Worm (Caenorhabditis elegans) whole organism, L4 larva: ENCODE measurements around the gene srsx-27.

Experiments
- D1046.2 ChIP-seq: fragments of 200-800 bp; sonication (Bioruptor generic); IDR thresholded peaks from 2 replicates; pipeline ENCODE4 v1.3.6; 2022; ENCODE audit warnings: missing genetic modification characterization, missing compliant biosample characterization
- F37D6.2 ChIP-seq: sonication (generic microtip); optimal IDR thresholded peaks from 2 replicates; lab custom pipeline; 2016; ENCODE audit warnings: mild to moderate bottlenecking, missing genetic modification characterization, missing compliant biosample characterization
- F44E2.7 ChIP-seq: fragments of 200-800 bp; sonication (Bioruptor generic); IDR thresholded peaks from 2 replicates; pipeline ENCODE4 v2.1.2; 2022; ENCODE audit warnings: missing genetic modification characterization, missing compliant biosample characterization
- F49E8.2 ChIP-seq: sonication (generic microtip); optimal IDR thresholded peaks from 2 replicates; lab custom pipeline; 2016; ENCODE audit warnings: missing compliant biosample characterization, mild to moderate bottlenecking, missing genetic modification characterization, borderline replicate concordance
- Y48G9A.11 ChIP-seq: fragments of 200-800 bp; sonication (Bioruptor generic); IDR thresholded peaks from 2 replicates; pipeline ENCODE4 v1.3.6; 2022; ENCODE audit warnings: missing genetic modification reagents, missing genetic modification characterization, missing compliant biosample characterization
- Y75B8A.6 ChIP-seq: fragments of 200-800 bp; sonication (Bioruptor generic); IDR thresholded peaks from 2 replicates; pipeline ENCODE4 v1.3.6; 2022; ENCODE audit warnings: missing genetic modification reagents, missing genetic modification characterization, missing compliant biosample characterization
- aha-1 ChIP-seq: fragments of 150-350 bp; peaks from one replicate; lab custom pipeline; 2014; ENCODE audit warnings: missing biosample characterization, missing genetic modification characterization
- arid-1 ChIP-seq: fragments of 200-800 bp; sonication (Bioruptor generic); conservative IDR thresholded peaks from 2 replicates; pipeline ENCODE4 v1.3.6; 2022; ENCODE audit warnings: missing genetic modification reagents, missing genetic modification characterization, missing compliant biosample characterization
- attf-4 ChIP-seq: sonication (generic microtip); optimal IDR thresholded peaks from 3 replicates; lab custom pipeline; 2017; ENCODE audit warnings: missing biosample characterization, missing genetic modification characterization
- cey-2 ChIP-seq: sonication (generic microtip); optimal IDR thresholded peaks from 3 replicates; lab custom pipeline; 2017; ENCODE audit warnings: missing genetic modification characterization, mild to moderate bottlenecking, missing compliant biosample characterization, antibody characterized with exemption, borderline replicate concordance; ENCODE audit not compliant: insufficient read depth
- ctbp-1 ChIP-seq: fragments of 200-800 bp; sonication (Bioruptor generic); IDR thresholded peaks from 2 replicates; pipeline ENCODE4 v1.3.6; 2022; ENCODE audit warnings: missing genetic modification reagents, missing genetic modification characterization, missing compliant biosample characterization
- daf-16 ChIP-seq, 3 experiments: sonication (generic microtip); optimal IDR thresholded peaks; 2 replicates each; lab custom pipeline; 2016 to 2017; ENCODE audit warnings: missing genetic modification characterization in 3 of 3, missing genetic modification reagents in 3 of 3, mild to moderate bottlenecking in 2 of 3, missing compliant biosample characterization in 2 of 3, missing biosample characterization in 1 of 3, moderate library complexity in 1 of 3
- dmd-8 ChIP-seq: fragments of 200-800 bp; sonication (Bioruptor generic); IDR thresholded peaks from 2 replicates; pipeline ENCODE4 v1.3.6; 2022; ENCODE audit warnings: missing genetic modification characterization, missing compliant biosample characterization
- duxl-1 ChIP-seq: sonication (generic microtip); optimal IDR thresholded peaks from 2 replicates; lab custom pipeline; 2016; ENCODE audit warnings: mild to moderate bottlenecking, missing genetic modification characterization, moderate library complexity, missing compliant biosample characterization; ENCODE audit not compliant: poor library complexity
- egl-27 ChIP-seq: sonication (generic microtip); optimal IDR thresholded peaks from 3 replicates; lab custom pipeline; 2017; ENCODE audit warnings: missing biosample characterization, missing genetic modification reagents, missing genetic modification characterization
- hmg-1.1 ChIP-seq: fragments of 200-800 bp; sonication (Bioruptor generic); IDR thresholded peaks from 2 replicates; pipeline ENCODE4 v1.3.6; 2022; ENCODE audit warnings: missing genetic modification reagents, missing genetic modification characterization, missing compliant biosample characterization
- jun-1 ChIP-seq: fragments of 150-350 bp; optimal IDR thresholded peaks from 2 replicates; lab custom pipeline; 2014; ENCODE audit warnings: missing biosample characterization, missing genetic modification reagents, missing genetic modification characterization
- lin-13 ChIP-seq: fragments of 150-350 bp; optimal IDR thresholded peaks from 2 replicates; lab custom pipeline; 2014; ENCODE audit warnings: missing biosample characterization, missing genetic modification reagents, missing genetic modification characterization
- lir-3 ChIP-seq: sonication (generic microtip); optimal IDR thresholded peaks from 2 replicates; lab custom pipeline; 2016; ENCODE audit warnings: mild to moderate bottlenecking, missing genetic modification characterization, missing compliant biosample characterization
- madf-5 ChIP-seq, 2 experiments: fragments of 200-800 bp; sonication (Bioruptor generic); IDR thresholded peaks; 2 replicates each; pipeline ENCODE4 v1.3.6; 2022; ENCODE audit warnings: missing compliant biosample characterization in 2 of 2, missing genetic modification characterization in 2 of 2
- mdl-1 ChIP-seq, 2 experiments: fragments of 150-350 bp in 1 of 2; sonication (generic microtip) in 1 of 2; optimal IDR thresholded peaks; 2 replicates each; lab custom pipeline; 2014 to 2017; ENCODE audit warnings: missing biosample characterization in 2 of 2, missing genetic modification characterization in 2 of 2
- nhr-28 ChIP-seq: fragments of 150-350 bp; optimal IDR thresholded peaks from 2 replicates; lab custom pipeline; 2014; ENCODE audit warnings: missing biosample characterization, missing genetic modification characterization
- nhr-6 ChIP-seq: fragments of 150-350 bp; optimal IDR thresholded peaks from 2 replicates; lab custom pipeline; 2014; ENCODE audit warnings: missing biosample characterization, missing genetic modification characterization
- nhr-76 ChIP-seq: fragments of 150-350 bp; optimal IDR thresholded peaks from 2 replicates; lab custom pipeline; 2014; ENCODE audit warnings: missing biosample characterization, missing genetic modification characterization
- pqm-1 ChIP-seq: sonication (generic microtip); optimal IDR thresholded peaks from 2 replicates; lab custom pipeline; 2017; ENCODE audit warnings: missing biosample characterization, missing genetic modification characterization
- sdz-12 ChIP-seq: fragments of 200-800 bp; sonication (Bioruptor generic); optimal IDR thresholded peaks from 2 replicates; lab custom pipeline; 2018; ENCODE audit warnings: mild to moderate bottlenecking, missing genetic modification characterization, missing compliant biosample characterization
- snpc-4 ChIP-seq: fragments of 150-350 bp; optimal IDR thresholded peaks from 2 replicates; lab custom pipeline; 2014; ENCODE audit warnings: missing biosample characterization, missing genetic modification characterization
- tra-1 ChIP-seq: fragments of 200-800 bp; sonication (Bioruptor generic); IDR thresholded peaks from 2 replicates; pipeline ENCODE4 v1.3.6; 2022; ENCODE audit warnings: missing genetic modification reagents, missing genetic modification characterization, missing compliant biosample characterization
- unc-130 ChIP-seq: sonication (generic microtip); optimal IDR thresholded peaks from 2 replicates; lab custom pipeline; 2016; ENCODE audit warnings: missing genetic modification reagents, missing genetic modification characterization, missing compliant biosample characterization
- unc-62 ChIP-seq, 3 experiments: fragments of 150-350 bp in 1 of 3; sonication (generic microtip); optimal IDR thresholded peaks in 2 of 3; peaks in 1 of 3; 1 replicate in 1 of 3; 2 replicates in 2 of 3; lab custom pipeline; 2014 to 2017; ENCODE audit warnings: missing biosample characterization in 3 of 3, missing genetic modification characterization in 3 of 3, missing genetic modification reagents in 3 of 3, missing genotype in 1 of 3
- zip-2 ChIP-seq: fragments of 150-350 bp; optimal IDR thresholded peaks from 2 replicates; lab custom pipeline; 2014; ENCODE audit warnings: missing biosample characterization, missing genetic modification characterization
- ztf-11 ChIP-seq: fragments of 150-350 bp; optimal IDR thresholded peaks from 2 replicates; lab custom pipeline; 2014; ENCODE audit warnings: missing biosample characterization, missing genetic modification characterization
- ztf-7 ChIP-seq: fragments of 150-350 bp; optimal IDR thresholded peaks from 2 replicates; lab custom pipeline; 2014; ENCODE audit warnings: missing biosample characterization, missing genetic modification characterization

The srsx-27 gene

DNA sequence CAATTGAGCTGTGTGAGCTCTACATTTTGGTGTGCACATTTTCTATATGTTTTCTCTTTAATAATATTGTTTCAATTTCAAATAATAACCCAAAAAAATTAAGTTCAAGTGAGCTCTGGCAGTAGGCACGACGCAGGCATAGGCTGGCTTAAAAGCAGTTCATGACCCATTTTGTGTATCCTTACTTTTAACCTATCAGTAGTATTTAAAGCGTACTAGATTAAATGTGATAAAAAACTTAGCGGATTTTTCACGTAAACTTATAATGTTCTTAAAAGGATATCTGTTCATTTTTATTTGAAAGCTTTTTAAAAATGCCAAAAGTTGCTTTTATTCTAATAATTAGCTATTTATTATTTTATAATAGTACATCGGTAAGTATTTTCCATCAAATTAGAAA, 26.5 kb upstream of the srsx-27 start, which contains the start of gene C08B6.6:
C08B6.6 (plus strand) TSS at position 301 of the 400 bp plus-strand sequence.
- TF ChIP-seq aha-1 (tag; lab: Kevin White, UChicago): no peak
- TF ChIP-seq ctbp-1 (GFP tag; lab: Robert Waterston, UW): no peak
- TF ChIP-seq duxl-1 (tag; lab: Kevin White, UChicago): no peak
- TF ChIP-seq sdz-12 (GFP tag; lab: Kevin White, UChicago): no peak
- no peak for TF ChIP-seq mdl-1 (tag; optimal IDR thresholded peaks at IDR 0.05; lab: Kevin White, UChicago)
- no peak for TF ChIP-seq ztf-11
- no peak for TF ChIP-seq egl-27 (tag; lab: Kevin White, UChicago)
- TF ChIP-seq lin-13 (GFP tag; lab: Kevin White, UChicago): no peak

DNA sequence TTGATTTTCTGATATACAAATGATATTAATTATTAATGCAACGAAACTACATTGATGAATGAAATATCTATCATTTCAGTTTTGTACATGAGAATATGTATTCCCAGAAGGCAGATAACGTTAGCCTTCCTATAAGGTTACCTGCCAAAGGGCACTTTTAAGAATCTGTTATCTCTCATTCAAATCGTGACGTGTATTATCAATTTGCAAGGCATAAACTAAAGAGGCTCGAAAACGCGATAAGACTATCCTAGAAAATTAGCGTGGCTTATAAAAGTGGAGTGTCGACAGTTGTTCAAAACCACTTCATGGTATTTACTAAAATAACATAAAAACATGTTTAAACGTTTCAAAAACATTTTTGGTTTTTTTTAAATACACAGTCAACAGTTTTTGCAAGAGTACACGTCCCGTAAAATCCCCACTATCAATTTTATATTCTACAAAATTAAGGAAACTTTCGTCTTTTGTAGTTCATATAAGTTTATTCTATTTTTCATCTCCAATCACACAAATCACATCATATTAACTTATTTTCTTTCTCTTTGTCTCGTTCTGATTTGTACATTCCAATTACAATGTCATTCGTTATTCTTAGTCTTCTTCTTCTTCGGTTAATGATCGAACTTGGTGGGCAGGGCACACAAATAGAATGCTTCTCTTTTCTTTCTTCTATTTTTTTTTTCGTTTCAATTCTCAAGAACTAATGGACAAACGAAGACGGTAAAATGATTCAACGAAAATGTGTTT, 24.9 kb upstream of the srsx-27 start, which contains the start of gene C08B6.10:
C08B6.10 (plus strand) TSS at position 700 of the 750 bp plus-strand sequence.
- no peak for TF ChIP-seq madf-5 (GFP tag; IDR thresholded peaks at IDR 0.05; lab: Robert Waterston, UW)
- TF ChIP-seq Y48G9A.11: no peak
- no peak for TF ChIP-seq zip-2
- no peak for TF ChIP-seq daf-16 (GFP tag; optimal IDR thresholded peaks at IDR 0.05; lab: Kevin White, UChicago)
- TF ChIP-seq daf-16 (tag; optimal IDR thresholded peaks at IDR 0.05; lab: Kevin White, UChicago): peak; percentile 69
- peak in 1 of 2 experiments; percentile 83 for TF ChIP-seq unc-62 (GFP tag; optimal IDR thresholded peaks at IDR 0.05 in 1 of 2; lab: Kevin White, UChicago)
- TF ChIP-seq unc-62 (tag; optimal IDR thresholded peaks at IDR 0.05; lab: Kevin White, UChicago): no peak
- TF ChIP-seq snpc-4 (tag; lab: Kevin White, UChicago): no peak
- no peak for TF ChIP-seq cey-2 (tag; lab: Kevin White, UChicago)
- TF ChIP-seq pqm-1 (tag; lab: Kevin White, UChicago): peak; percentile 19
- TF ChIP-seq nhr-28 (tag; lab: Kevin White, UChicago): peak; percentile 21
- no peak for TF ChIP-seq D1046.2 (GFP tag; lab: Robert Waterston, UW)

DNA sequence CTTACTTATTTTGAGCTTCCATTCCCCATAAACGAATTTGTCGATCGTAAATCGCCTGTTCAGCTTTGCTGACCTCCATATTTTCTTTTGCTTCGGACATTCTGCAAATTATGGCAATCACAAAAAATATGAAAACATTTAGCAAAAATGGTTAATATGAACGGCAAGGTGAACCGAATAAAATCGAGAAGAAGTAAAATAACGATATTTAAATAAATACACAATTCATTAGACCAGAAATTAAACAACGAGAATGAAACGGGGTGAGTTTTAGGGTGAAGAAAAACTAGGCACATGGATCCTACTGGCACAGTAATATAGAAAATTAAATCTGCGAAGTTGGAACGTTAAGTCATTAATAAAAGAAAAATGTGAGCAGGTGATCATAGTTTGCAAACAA, 19.6 kb upstream of the srsx-27 start, which contains the start of gene aos-1:
aos-1 (minus strand) TSS at position 101 of the 400 bp plus-strand sequence.
- TF ChIP-seq lir-3 (no peak), F37D6.2 (tag; lab: Kevin White, UChicago) (no peak), F49E8.2 (tag; lab: Kevin White, UChicago) (no peak), tra-1 (no peak), ztf-11 (no peak), hmg-1.1 (no peak), nhr-6 (tag; lab: Kevin White, UChicago) (no peak), unc-130 (GFP tag; lab: Kevin White, UChicago) (no peak), F44E2.7 (GFP tag; lab: Robert Waterston, UW) (no peak), Y75B8A.6 (GFP tag; lab: Robert Waterston, UW) (no peak), arid-1 (no peak), ztf-7 (tag; lab: Kevin White, UChicago) (no peak), mdl-1 (tag; optimal IDR thresholded peaks at IDR 0.05; lab: Kevin White, UChicago) (no peak)

DNA sequence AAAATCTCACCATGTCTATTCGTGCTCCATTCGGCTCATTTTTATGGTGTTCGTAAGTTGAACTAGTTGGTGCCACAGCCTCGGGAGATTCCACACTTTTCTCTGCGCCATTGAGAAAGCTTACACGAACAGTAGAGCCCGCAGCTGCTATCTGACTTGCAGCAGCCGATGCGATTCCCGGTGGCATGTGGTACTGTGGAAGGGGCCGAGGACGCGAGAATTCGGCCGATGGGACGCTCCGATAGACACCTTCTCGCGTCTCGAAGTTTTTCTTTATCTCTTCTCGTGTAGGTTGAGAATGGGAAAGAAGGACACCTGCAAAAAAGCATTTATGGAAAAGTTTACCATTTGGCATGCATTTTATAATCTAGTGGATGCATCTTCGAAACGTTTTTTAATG, 16.6 kb upstream of the srsx-27 start:
- TF ChIP-seq attf-4 (tag; lab: Kevin White, UChicago) (no peak), nhr-76 (tag; lab: Kevin White, UChicago) (no peak), dmd-8 (GFP tag; lab: Robert Waterston, UW) (peak; percentile 60; the same call in 1 of the 2 replicates), jun-1 (no peak)
